Fruit fly (Drosophila melanogaster) whole organism, embryonic: ENCODE data around the gene Jon25Bi.
A peak's percentile ranks its signal among the peaks of the same experiment; 100 is the strongest.

ENCODE experiments used
- Bteb2 ChIP-seq: fragments of 200-800 bp; sonication (Bioruptor generic); optimal IDR thresholded peaks from 2 replicates; lab custom pipeline; 2016; ENCODE audit warnings: missing biosample characterization, missing genetic modification characterization
- CG1233 ChIP-seq: fragments of 200-800 bp; sonication (Bioruptor generic); optimal IDR thresholded peaks from 4 replicates; lab custom pipeline; 2018; ENCODE audit warnings: missing biosample characterization, mild to moderate bottlenecking, missing genetic modification characterization
- CG12769 ChIP-seq: fragments of 200-800 bp; sonication (Bioruptor generic); optimal IDR thresholded peaks from 2 replicates; lab custom pipeline; 2019; ENCODE audit warnings: missing biosample characterization, mild to moderate bottlenecking, missing genetic modification characterization, moderate library complexity
- CG12942 ChIP-seq: fragments of 200-800 bp; sonication (Bioruptor generic); optimal IDR thresholded peaks from 3 replicates; lab custom pipeline; 2016; ENCODE audit warnings: missing biosample characterization, missing genetic modification characterization
- CG13424 ChIP-seq: fragments of 200-800 bp; sonication (Bioruptor generic); optimal IDR thresholded peaks from 2 replicates; lab custom pipeline; 2019; ENCODE audit warnings: missing biosample characterization, mild to moderate bottlenecking, missing genetic modification characterization, moderate library complexity
- CG14050 ChIP-seq: fragments of 200-800 bp; sonication (Bioruptor generic); IDR thresholded peaks from 3 replicates; pipeline ENCODE4 v1.3.6; 2022; ENCODE audit warnings: missing biosample characterization, missing genetic modification characterization
- CG14667 ChIP-seq: fragments of 200-800 bp; sonication (Bioruptor generic); IDR thresholded peaks from 2 replicates; pipeline ENCODE4 v1.3.6; 2022; ENCODE audit warnings: missing biosample characterization, missing genetic modification characterization
- CG15073 ChIP-seq: fragments of 200-800 bp; sonication (Bioruptor generic); optimal IDR thresholded peaks from 2 replicates; lab custom pipeline; 2016; ENCODE audit warnings: missing biosample characterization, missing genetic modification characterization
- CG15696 ChIP-seq: fragments of 200-800 bp; sonication (Bioruptor generic); optimal IDR thresholded peaks from 2 replicates; lab custom pipeline; 2019; ENCODE audit warnings: missing biosample characterization, mild to moderate bottlenecking, missing genetic modification characterization, moderate library complexity
- CG17829 ChIP-seq: fragments of 200-800 bp; optimal IDR thresholded peaks from 2 replicates; lab custom pipeline; 2019; ENCODE audit warnings: missing biosample characterization, mild to moderate bottlenecking, missing genetic modification characterization, moderate library complexity
- CG2120 ChIP-seq: fragments of 200-800 bp; sonication (Bioruptor generic); optimal IDR thresholded peaks from 3 replicates; lab custom pipeline; 2016; ENCODE audit warnings: missing biosample characterization, missing genetic modification characterization
- CG2678 ChIP-seq: fragments of 200-800 bp; sonication (Bioruptor generic); optimal IDR thresholded peaks from 3 replicates; lab custom pipeline; 2019; ENCODE audit warnings: missing biosample characterization, mild to moderate bottlenecking, missing genetic modification characterization, moderate library complexity
- CG2889 ChIP-seq: fragments of 200-800 bp; sonication (Bioruptor generic); IDR thresholded peaks from 3 replicates; pipeline ENCODE4 v1.3.6; 2022; ENCODE audit warnings: missing biosample characterization, missing genetic modification characterization
- CG4328 ChIP-seq: fragments of 200-800 bp; sonication (Bioruptor generic); optimal IDR thresholded peaks from 3 replicates; lab custom pipeline; 2017; ENCODE audit warnings: missing biosample characterization, missing genetic modification reagents, missing genetic modification characterization
- CG6689 ChIP-seq: fragments of 200-800 bp; sonication (Bioruptor generic); IDR thresholded peaks from 2 replicates; pipeline ENCODE4 v1.3.6; 2022; ENCODE audit warnings: missing biosample characterization, missing genetic modification characterization
- CG9609 ChIP-seq: fragments of 200-800 bp; sonication (Bioruptor generic); optimal IDR thresholded peaks from 3 replicates; lab custom pipeline; 2016; ENCODE audit warnings: missing biosample characterization, missing genetic modification characterization
- D19B ChIP-seq: fragments of 200-800 bp; sonication (Bioruptor generic); optimal IDR thresholded peaks from 2 replicates; lab custom pipeline; 2017; ENCODE audit warnings: missing biosample characterization, mild to moderate bottlenecking, missing genetic modification characterization
- Drgx ChIP-seq: fragments of 200-800 bp; sonication (Bioruptor generic); IDR thresholded peaks from 2 replicates; pipeline ENCODE4 v1.3.6; 2022; ENCODE audit warnings: missing biosample characterization, missing genetic modification characterization
- Fer3 ChIP-seq: fragments of 200-800 bp; sonication (Bioruptor generic); optimal IDR thresholded peaks from 2 replicates; lab custom pipeline; 2018; ENCODE audit warnings: missing biosample characterization, mild to moderate bottlenecking, missing genetic modification characterization, moderate library complexity
- Lim3 ChIP-seq: fragments of 200-800 bp; sonication (Bioruptor generic); IDR thresholded peaks from 2 replicates; pipeline ENCODE4 v1.3.6; 2022; ENCODE audit warnings: missing biosample characterization, missing genetic modification characterization
- Mrtf ChIP-seq: fragments of 200-800 bp; sonication (Bioruptor generic); IDR thresholded peaks from 3 replicates; pipeline ENCODE4 v1.3.6; 2022; ENCODE audit warnings: missing biosample characterization, missing genetic modification characterization
- Myb ChIP-seq: fragments of 200-800 bp; sonication (Bioruptor generic); optimal IDR thresholded peaks from 2 replicates; lab custom pipeline; 2016; ENCODE audit warnings: missing biosample characterization, missing genetic modification characterization
- NK7.1 ChIP-seq: fragments of 200-800 bp; sonication (Bioruptor generic); optimal IDR thresholded peaks from 3 replicates; lab custom pipeline; 2016; ENCODE audit warnings: missing biosample characterization, missing genetic modification characterization
- Oli ChIP-seq: fragments of 200-800 bp; sonication (Bioruptor generic); optimal IDR thresholded peaks from 2 replicates; lab custom pipeline; 2018; ENCODE audit warnings: missing biosample characterization, mild to moderate bottlenecking, missing genetic modification characterization, moderate library complexity
- Pdp1 ChIP-seq, 2 experiments: fragments of 200-800 bp; sonication (Bioruptor generic); optimal IDR thresholded peaks; 3 replicates each; lab custom pipeline; 2016; ENCODE audit warnings: missing biosample characterization in 2 of 2, missing genetic modification characterization in 2 of 2, mild to moderate bottlenecking in 1 of 2, moderate library complexity in 1 of 2
- Sry-δ ChIP-seq: fragments of 200-800 bp; sonication (Bioruptor generic); optimal IDR thresholded peaks from 2 replicates; lab custom pipeline; 2016; ENCODE audit warnings: missing biosample characterization, missing genetic modification characterization
- ac ChIP-seq: fragments of 200-800 bp; sonication (Bioruptor generic); optimal IDR thresholded peaks from 3 replicates; lab custom pipeline; 2017; ENCODE audit warnings: missing biosample characterization, mild to moderate bottlenecking, missing genetic modification characterization
- ara ChIP-seq: fragments of 200-800 bp; sonication (Bioruptor generic); IDR thresholded peaks from 2 replicates; pipeline ENCODE4 v1.3.6; 2022; ENCODE audit warnings: missing biosample characterization, missing genetic modification characterization
- ato ChIP-seq: fragments of 200-800 bp; sonication (Bioruptor generic); IDR thresholded peaks from 2 replicates; pipeline ENCODE4 v1.3.6; 2022; ENCODE audit warnings: missing biosample characterization, missing genetic modification characterization; ENCODE audit not compliant: partially characterized antibody
- br ChIP-seq: fragments of >200 bp; optimal IDR thresholded peaks from 2 replicates; lab custom pipeline; 2017
- eve ChIP-seq, 2 experiments: fragments of >200 bp; optimal IDR thresholded peaks; 2 replicates each; lab custom pipeline; 2017; ENCODE audit warnings: missing biosample characterization in 2 of 2, missing genetic modification characterization in 2 of 2
- exex ChIP-seq: fragments of 200-800 bp; sonication (Bioruptor generic); optimal IDR thresholded peaks from 4 replicates; lab custom pipeline; 2018; ENCODE audit warnings: missing biosample characterization, mild to moderate bottlenecking, missing genetic modification characterization, moderate library complexity
- fru ChIP-seq: fragments of >200 bp; optimal IDR thresholded peaks from 2 replicates; lab custom pipeline; 2017
- gem ChIP-seq: fragments of 200-800 bp; sonication (Bioruptor generic); optimal IDR thresholded peaks from 2 replicates; lab custom pipeline; 2019; ENCODE audit warnings: missing biosample characterization, mild to moderate bottlenecking, missing genetic modification characterization, moderate library complexity
- hbn ChIP-seq: fragments of 200-800 bp; sonication (Bioruptor generic); IDR thresholded peaks from 2 replicates; pipeline ENCODE4 v1.3.6; 2022; ENCODE audit warnings: missing biosample characterization, missing genetic modification characterization; ENCODE audit not compliant: partially characterized antibody
- jumu ChIP-seq: fragments of 200-800 bp; sonication (Bioruptor generic); optimal IDR thresholded peaks from 3 replicates; lab custom pipeline; 2016; ENCODE audit warnings: missing biosample characterization, missing genetic modification characterization
- lab ChIP-seq: fragments of 200-800 bp; sonication (Bioruptor generic); optimal IDR thresholded peaks from 3 replicates; lab custom pipeline; 2017; ENCODE audit warnings: missing biosample characterization, missing genetic modification characterization, mild to moderate bottlenecking, moderate library complexity, missing genetic modification reagents
- lbe ChIP-seq: fragments of 200-800 bp; sonication (Bioruptor generic); optimal IDR thresholded peaks from 2 replicates; lab custom pipeline; 2016; ENCODE audit warnings: missing biosample characterization, mild to moderate bottlenecking, missing genetic modification characterization
- mam ChIP-seq: fragments of 200-800 bp; sonication (Bioruptor generic); optimal IDR thresholded peaks from 3 replicates; lab custom pipeline; 2016; ENCODE audit warnings: missing biosample characterization, missing genetic modification characterization
- nau ChIP-seq: fragments of 200-800 bp; sonication (Bioruptor generic); optimal IDR thresholded peaks from 3 replicates; lab custom pipeline; 2017; ENCODE audit warnings: missing biosample characterization, mild to moderate bottlenecking, missing genetic modification characterization, missing genetic modification reagents
- pan ChIP-seq, 4 experiments: fragments of >200 bp in 3 of 4; fragments of 200-800 bp in 1 of 4; sonication (Bioruptor generic) in 1 of 4; optimal IDR thresholded peaks in 3 of 4; IDR thresholded peaks in 1 of 4; 2 replicates each; pipeline versions ENCODE4 v1.3.6 to Lab custom; 2017 to 2022; ENCODE audit warnings: missing biosample characterization in 2 of 4, missing genetic modification characterization in 2 of 4, mixed read lengths in 1 of 4
- peb ChIP-seq: fragments of 200-800 bp; sonication (Bioruptor generic); IDR thresholded peaks from 2 replicates; pipeline ENCODE4 v1.3.6; 2022; ENCODE audit warnings: missing biosample characterization, missing genetic modification characterization
- prd ChIP-seq, 3 experiments: fragments of >200 bp in 2 of 3; fragments of 200-800 bp in 1 of 3; sonication (Bioruptor generic) in 1 of 3; optimal IDR thresholded peaks in 2 of 3; IDR thresholded peaks in 1 of 3; 2 replicates in 2 of 3; 3 replicates in 1 of 3; pipeline versions ENCODE4 v1.3.6 to Lab custom; 2017 to 2022; ENCODE audit warnings: missing biosample characterization in 1 of 3, missing genetic modification characterization in 1 of 3
- psq ChIP-seq: fragments of 200-800 bp; sonication (Bioruptor generic); optimal IDR thresholded peaks from 2 replicates; lab custom pipeline; 2017; ENCODE audit warnings: missing biosample characterization, missing genetic modification characterization
- row ChIP-seq: fragments of 200-800 bp; sonication (Bioruptor generic); IDR thresholded peaks from 3 replicates; pipeline ENCODE4 v1.3.6; 2022; ENCODE audit warnings: missing biosample characterization, missing genetic modification characterization
- slbo ChIP-seq: fragments of 200-800 bp; sonication (Bioruptor generic); IDR thresholded peaks from 2 replicates; pipeline ENCODE4 v1.3.6; 2022; ENCODE audit warnings: missing biosample characterization, missing genetic modification characterization
- slp2 ChIP-seq: fragments of 200-800 bp; sonication (Bioruptor generic); optimal IDR thresholded peaks from 2 replicates; lab custom pipeline; 2016; ENCODE audit warnings: missing biosample characterization, missing genetic modification characterization
- trh ChIP-seq: fragments of 200-800 bp; sonication (Bioruptor generic); optimal IDR thresholded peaks from 2 replicates; lab custom pipeline; 2016; ENCODE audit warnings: missing biosample characterization, missing genetic modification characterization
- tup ChIP-seq: fragments of 200-800 bp; sonication (Bioruptor generic); optimal IDR thresholded peaks from 2 replicates; lab custom pipeline; 2016; ENCODE audit warnings: missing biosample characterization, mild to moderate bottlenecking, missing genetic modification characterization, moderate library complexity
- unpg ChIP-seq: fragments of 200-800 bp; sonication (Bioruptor generic); optimal IDR thresholded peaks from 3 replicates; lab custom pipeline; 2018; ENCODE audit warnings: missing biosample characterization, mild to moderate bottlenecking, missing genetic modification characterization, moderate library complexity
- z ChIP-seq: fragments of 200-800 bp; sonication (Bioruptor generic); IDR thresholded peaks from 3 replicates; pipeline ENCODE4 v1.3.6; 2022; ENCODE audit warnings: missing biosample characterization, missing genetic modification characterization

Gene Jon25Bi

DNA sequence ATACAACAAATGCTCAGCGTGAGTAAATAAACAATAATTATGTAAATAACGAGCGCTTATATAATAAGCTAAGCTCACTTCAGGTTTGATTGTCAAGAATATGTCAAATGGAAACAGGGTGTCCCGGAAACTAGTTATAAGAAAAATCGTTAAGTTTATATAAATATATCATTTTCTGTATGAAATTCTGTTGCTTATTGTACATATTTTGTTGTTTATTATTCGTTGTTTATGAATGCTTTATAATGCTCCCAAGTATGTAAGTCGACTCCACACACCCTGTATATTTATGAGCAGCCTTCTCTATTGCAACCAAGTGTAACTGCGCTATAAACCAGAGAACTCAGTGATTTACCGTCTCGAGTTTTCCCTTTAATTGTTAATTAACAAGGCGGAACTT, 24.4 kb downstream of the Jon25Bi start (continued):
- TF ChIP-seq br (lab: Kevin White, UChicago) (no peak), CG15696 (no peak), lbe (GFP tag; lab: Kevin White, UChicago) (no peak), exex (tag; lab: Kevin White, UChicago) (no peak), jumu (GFP tag; lab: Kevin White, UChicago) (no peak), NK7.1 (no peak), CG13424 (tag; lab: Kevin White, UChicago) (peak; percentile 26), D19B (GFP tag; lab: Kevin White, UChicago) (no peak), CG2889 (no peak), peb (GFP tag; lab: Robert Waterston, UW) (no peak), pan (optimal IDR thresholded peaks at IDR 0.05; lab: Kevin White, UChicago) (no peak), pan (GFP tag; optimal IDR thresholded peaks at IDR 0.05 in 1 of 2, IDR thresholded peaks at IDR 0.05 in 1 of 2) (peak in 1 of 2 experiments; percentile 21), CG1233 (GFP tag; lab: Kevin White, UChicago) (no peak), CG15073 (GFP tag; lab: Kevin White, UChicago) (no peak), CG4328 (GFP tag; lab: Kevin White, UChicago) (no peak), ato (no peak), CG6689 (GFP tag; lab: Robert Waterston, UW) (no peak), lab (GFP tag; lab: Kevin White, UChicago) (peak; percentile 34), tup (GFP tag; lab: Kevin White, UChicago) (no peak), CG14050 (GFP tag; lab: Robert Waterston, UW) (0 out of 3 replicates have a peak, but pooled peaks have one; percentile 10), ac (GFP tag; lab: Kevin White, UChicago) (no peak), Fer3 (tag; lab: Kevin White, UChicago) (peak; percentile 14), CG14667 (GFP tag; lab: Robert Waterston, UW) (0 out of 2 replicates have a peak, but pooled peaks have one; percentile 3), eve (GFP tag; optimal IDR thresholded peaks at IDR 0.05; lab: Kevin White, UChicago) (no peak), hbn (GFP tag; lab: Robert Waterston, UW) (no peak), CG2120 (GFP tag; lab: Kevin White, UChicago) (peak; percentile 17), CG12942 (GFP tag; lab: Kevin White, UChicago) (no peak), row (GFP tag; lab: Robert Waterston, UW) (peak; percentile 30; the same call in 1 of the 3 replicates), prd (optimal IDR thresholded peaks at IDR 0.05; lab: Kevin White, UChicago) (no peak), prd (GFP tag; IDR thresholded peaks at IDR 0.05; lab: Robert Waterston, UW) (no peak), Oli (tag; lab: Kevin White, UChicago) (peak; percentile 19), Pdp1 (GFP tag; optimal IDR thresholded peaks at IDR 0.05; lab: Kevin White, UChicago) (peak in 1 of 2 experiments; percentile 73), fru (lab: Kevin White, UChicago) (no peak), CG12769 (tag; lab: Kevin White, UChicago) (no peak), Lim3 (GFP tag; lab: Robert Waterston, UW) (no peak), CG9609 (GFP tag; lab: Kevin White, UChicago) (no peak), slp2 (GFP tag; lab: Kevin White, UChicago) (no peak), nau (no peak), Mrtf (GFP tag; lab: Robert Waterston, UW) (no peak), trh (GFP tag; lab: Kevin White, UChicago) (no peak), unpg (GFP tag; lab: Kevin White, UChicago) (peak; percentile 41), mam (GFP tag; lab: Kevin White, UChicago) (no peak), Myb (GFP tag; lab: Kevin White, UChicago) (no peak), slbo (GFP tag; lab: Robert Waterston, UW) (no peak), Drgx (peak; percentile 44), gem (tag; lab: Kevin White, UChicago) (peak; percentile 49), Bteb2 (no peak), z (GFP tag; lab: Robert Waterston, UW) (no peak), psq (GFP tag; lab: Kevin White, UChicago) (no peak), CG17829 (tag; lab: Kevin White, UChicago) (no peak), ara (GFP tag; lab: Robert Waterston, UW) (peak; percentile 39; the same call in 1 of the 2 replicates), Sry-δ (no peak), CG2678 (tag; lab: Kevin White, UChicago) (peak; percentile 37)
